Worm (Caenorhabditis elegans) whole organism, early embryonic: Measurements from ENCODE around the gene adt-1.

Source experiments
- B0310.2 ChIP-seq: sonication (generic microtip); optimal IDR thresholded peaks from 2 replicates; lab custom pipeline; 2016; ENCODE audit warnings: mild to moderate bottlenecking, missing genetic modification characterization, missing compliant biosample characterization
- F13C5.2 ChIP-seq: sonication (generic microtip); optimal IDR thresholded peaks from 2 replicates; lab custom pipeline; 2017; ENCODE audit warnings: mild to moderate bottlenecking, missing genetic modification characterization, inconsistent platforms, missing compliant biosample characterization
- aly-1 ChIP-seq: sonication (generic microtip); optimal IDR thresholded peaks from 2 replicates; lab custom pipeline; 2016; ENCODE audit warnings: missing genetic modification characterization, missing compliant biosample characterization
- ama-1 ChIP-seq: fragments of 150-350 bp; optimal IDR thresholded peaks from 2 replicates; lab custom pipeline; 2014
- ceh-13 ChIP-seq: fragments of 200-800 bp; sonication (Bioruptor generic); optimal IDR thresholded peaks from 2 replicates; lab custom pipeline; 2018; ENCODE audit warnings: mild to moderate bottlenecking, missing genetic modification characterization, missing compliant biosample characterization
- ceh-36 ChIP-seq: sonication (generic microtip); optimal IDR thresholded peaks from 2 replicates; lab custom pipeline; 2016; ENCODE audit warnings: missing genetic modification characterization, inconsistent platforms, missing compliant biosample characterization
- ets-7 ChIP-seq: sonication (generic microtip); optimal IDR thresholded peaks from 2 replicates; lab custom pipeline; 2016; ENCODE audit warnings: missing genotype, missing genetic modification characterization, missing compliant biosample characterization
- flt-1 ChIP-seq: fragments of 200-800 bp; sonication (Bioruptor generic); IDR thresholded peaks from 2 replicates; pipeline ENCODE4 v1.3.6; 2022; ENCODE audit warnings: missing genetic modification characterization, missing compliant biosample characterization
- hmbx-1 ChIP-seq: sonication (generic microtip); optimal IDR thresholded peaks from 2 replicates; lab custom pipeline; 2016; ENCODE audit warnings: mild to moderate bottlenecking, missing genetic modification characterization, missing compliant biosample characterization
- hmg-4 ChIP-seq: fragments of 200-800 bp; sonication (Bioruptor generic); optimal IDR thresholded peaks from 2 replicates; lab custom pipeline; 2018; ENCODE audit warnings: mild to moderate bottlenecking, missing genetic modification characterization, missing compliant biosample characterization
- hnd-1 ChIP-seq: sonication (generic microtip); optimal IDR thresholded peaks from 2 replicates; lab custom pipeline; 2016; ENCODE audit warnings: missing genetic modification characterization, missing compliant biosample characterization
- pes-1 ChIP-seq: fragments of 200-800 bp; sonication (Bioruptor generic); IDR thresholded peaks from 2 replicates; pipeline ENCODE4 v1.3.6; 2022; ENCODE audit warnings: missing genetic modification reagents, missing genetic modification characterization, missing compliant biosample characterization
- scrt-1 ChIP-seq: fragments of 200-800 bp; sonication (Bioruptor generic); IDR thresholded peaks from 2 replicates; pipeline ENCODE4 v1.3.6; 2022; ENCODE audit warnings: missing genetic modification characterization, missing compliant biosample characterization
- sea-1 ChIP-seq: fragments of 200-800 bp; sonication (Bioruptor generic); conservative IDR thresholded peaks from 2 replicates; pipeline ENCODE4 v1.3.6; 2022; ENCODE audit warnings: missing genetic modification characterization, missing compliant biosample characterization
- tbx-11 ChIP-seq: fragments of 200-800 bp; sonication (Bioruptor generic); IDR thresholded peaks from 2 replicates; pipeline ENCODE4 v1.3.6; 2022; ENCODE audit warnings: missing genetic modification characterization, missing compliant biosample characterization
- tbx-37 ChIP-seq: fragments of 200-800 bp; sonication (Bioruptor generic); conservative IDR thresholded peaks from 2 replicates; pipeline ENCODE4 v1.3.6; 2022; ENCODE audit warnings: missing genetic modification reagents, missing genetic modification characterization, missing compliant biosample characterization
- tra-4 ChIP-seq: sonication (generic microtip); optimal IDR thresholded peaks from 2 replicates; lab custom pipeline; 2017; ENCODE audit warnings: missing genetic modification characterization, missing compliant biosample characterization

Gene adt-1

ce11 chrX:12678532-12678931 lies at the start of gene adt-1:
adt-1 (plus strand) TSS chrX:12678832.
- no peak for TF ChIP-seq tbx-37 (GFP tag; lab: Robert Waterston, UW)
- no peak for TF ChIP-seq hmbx-1
- no peak for TF ChIP-seq tra-4
- TF ChIP-seq B0310.2 (tag; lab: Kevin White, UChicago) = no peak
- TF ChIP-seq ets-7 (tag; lab: Kevin White, UChicago) = no peak
- TF ChIP-seq pes-1 (GFP tag; lab: Robert Waterston, UW) = no peak
- no peak for TF ChIP-seq flt-1
- TF ChIP-seq tbx-11 (GFP tag; lab: Robert Waterston, UW) = no peak
- no peak for TF ChIP-seq hmg-4 (GFP tag; lab: Kevin White, UChicago)
- TF ChIP-seq aly-1 (tag; lab: Kevin White, UChicago) = no peak

ce11 chrX:12629257-12629656 lies 49.4 kb upstream of the adt-1 start:
- TF ChIP-seq tbx-11 (GFP tag; lab: Robert Waterston, UW) = 0 out of 2 replicates have a peak, but pooled peaks have one; percentile 34
- TF ChIP-seq B0310.2 (tag; lab: Kevin White, UChicago) = no peak
- no peak for TF ChIP-seq ceh-13 (GFP tag; lab: Kevin White, UChicago)
- peak; percentile 70 for TF ChIP-seq hmg-4 (GFP tag; lab: Kevin White, UChicago)
- TF ChIP-seq F13C5.2 (tag; lab: Kevin White, UChicago) = no peak
- TF ChIP-seq ama-1 (lab: Kevin White, UChicago) = no peak

- TF ChIP-seq ceh-36 (tag; lab: Kevin White, UChicago) (no peak), sea-1 (no peak), ceh-13 (GFP tag; lab: Kevin White, UChicago) (no peak), hnd-1 (tag; lab: Kevin White, UChicago) (no peak), scrt-1 (GFP tag; lab: Robert Waterston, UW) (no peak), flt-1 (no peak), ama-1 (lab: Kevin White, UChicago) (no peak), tbx-37 (GFP tag; lab: Robert Waterston, UW) (no peak), B0310.2 (tag; lab: Kevin White, UChicago) (no peak)
Observed at ce11 chrX:12630005-12630404, 48.6 kb upstream of the adt-1 start.

ce11 chrX:12630556-12630955 lies 48.1 kb upstream of the adt-1 start:
- TF ChIP-seq scrt-1 (GFP tag; lab: Robert Waterston, UW) (no peak), hmg-4 (GFP tag; lab: Kevin White, UChicago) (no peak), tbx-11 (GFP tag; lab: Robert Waterston, UW) (no peak)

ce11 chrX:12631446-12631845 lies 47.2 kb upstream of the adt-1 start:
- TF ChIP-seq B0310.2 (tag; lab: Kevin White, UChicago) (no peak), hmg-4 (GFP tag; lab: Kevin White, UChicago) (no peak), ama-1 (lab: Kevin White, UChicago) (no peak), F13C5.2 (tag; lab: Kevin White, UChicago) (no peak), hmbx-1 (no peak), tra-4 (no peak), pes-1 (GFP tag; lab: Robert Waterston, UW) (no peak), tbx-37 (GFP tag; lab: Robert Waterston, UW) (no peak)

- TF ChIP-seq scrt-1 (GFP tag; lab: Robert Waterston, UW) (no peak), tra-4 (no peak), pes-1 (GFP tag; lab: Robert Waterston, UW) (no peak), tbx-37 (GFP tag; lab: Robert Waterston, UW) (no peak)
Observed at ce11 chrX:12632657-12633056, 46.0 kb upstream of the adt-1 start.

ce11 chrX:12633862-12634404 lies 44.7 kb upstream of the adt-1 start, which contains the start of gene ivns-1:
ivns-1 (minus strand) TSS chrX:12634354.
- TF ChIP-seq tbx-11 (GFP tag; lab: Robert Waterston, UW) = no peak
- TF ChIP-seq B0310.2 (tag; lab: Kevin White, UChicago) = no peak
- TF ChIP-seq ama-1 (lab: Kevin White, UChicago) = no peak
- no peak for TF ChIP-seq scrt-1 (GFP tag; lab: Robert Waterston, UW)
- no peak for TF ChIP-seq sea-1
- no peak for TF ChIP-seq hnd-1 (tag; lab: Kevin White, UChicago)
- TF ChIP-seq hmbx-1 = no peak
- no peak for TF ChIP-seq tbx-37 (GFP tag; lab: Robert Waterston, UW)
- no peak for TF ChIP-seq ets-7 (tag; lab: Kevin White, UChicago)
- no peak for TF ChIP-seq tra-4
- TF ChIP-seq flt-1 = no peak

- TF ChIP-seq tbx-11 (GFP tag; lab: Robert Waterston, UW) = no peak
- TF ChIP-seq hmbx-1 = no peak
- TF ChIP-seq ama-1 (lab: Kevin White, UChicago) = no peak
- no peak for TF ChIP-seq hnd-1 (tag; lab: Kevin White, UChicago)
Observed at ce11 chrX:12635010-12635409, 43.6 kb upstream of the adt-1 start.

ce11 chrX:12636242-12636641 lies 42.4 kb upstream of the adt-1 start:
- TF ChIP-seq hmg-4 (GFP tag; lab: Kevin White, UChicago) = no peak
- no peak for TF ChIP-seq tbx-37 (GFP tag; lab: Robert Waterston, UW)
- no peak for TF ChIP-seq ceh-13 (GFP tag; lab: Kevin White, UChicago)
- TF ChIP-seq F13C5.2 (tag; lab: Kevin White, UChicago) = no peak
- no peak for TF ChIP-seq hmbx-1
- no peak for TF ChIP-seq hnd-1 (tag; lab: Kevin White, UChicago)
- no peak for TF ChIP-seq flt-1
- TF ChIP-seq tra-4 = no peak
- no peak for TF ChIP-seq pes-1 (GFP tag; lab: Robert Waterston, UW)
- no peak for TF ChIP-seq ama-1 (lab: Kevin White, UChicago)
- no peak for TF ChIP-seq B0310.2 (tag; lab: Kevin White, UChicago)
